Fruit fly (Drosophila melanogaster) whole organism, embryonic: ENCODE measurements around the gene CG9886.

Experiments
- Abd-B ChIP-seq: fragments of 200-800 bp; sonication (Bioruptor generic); optimal IDR thresholded peaks from 2 replicates; lab custom pipeline; 2018; ENCODE audit warnings: missing biosample characterization, mild to moderate bottlenecking, missing genetic modification characterization, moderate library complexity
- CG10209 ChIP-seq: fragments of 200-800 bp; sonication (Bioruptor generic); optimal IDR thresholded peaks from 3 replicates; lab custom pipeline; 2017; ENCODE audit warnings: missing biosample characterization, mild to moderate bottlenecking, missing genetic modification characterization, missing genetic modification reagents
- CG12744 ChIP-seq: fragments of 200-800 bp; sonication (Bioruptor generic); optimal IDR thresholded peaks from 2 replicates; lab custom pipeline; 2016; ENCODE audit warnings: missing biosample characterization, missing genetic modification characterization
- MESR4 ChIP-seq: fragments of 200-800 bp; sonication (Bioruptor generic); optimal IDR thresholded peaks from 2 replicates; lab custom pipeline; 2018; ENCODE audit warnings: missing biosample characterization, mild to moderate bottlenecking, missing genetic modification characterization, moderate library complexity
- Sry-β ChIP-seq: fragments of 200-800 bp; sonication (Bioruptor generic); optimal IDR thresholded peaks from 2 replicates; lab custom pipeline; 2018; ENCODE audit warnings: missing biosample characterization, mild to moderate bottlenecking, missing genetic modification characterization, moderate library complexity
- gcm2 ChIP-seq: fragments of 200-800 bp; sonication (Bioruptor generic); optimal IDR thresholded peaks from 2 replicates; lab custom pipeline; 2016; ENCODE audit warnings: missing biosample characterization, missing genetic modification characterization
- org-1 ChIP-seq: fragments of 200-800 bp; sonication (Bioruptor generic); optimal IDR thresholded peaks from 2 replicates; lab custom pipeline; 2017; ENCODE audit warnings: missing biosample characterization, missing genetic modification characterization

DNA sequence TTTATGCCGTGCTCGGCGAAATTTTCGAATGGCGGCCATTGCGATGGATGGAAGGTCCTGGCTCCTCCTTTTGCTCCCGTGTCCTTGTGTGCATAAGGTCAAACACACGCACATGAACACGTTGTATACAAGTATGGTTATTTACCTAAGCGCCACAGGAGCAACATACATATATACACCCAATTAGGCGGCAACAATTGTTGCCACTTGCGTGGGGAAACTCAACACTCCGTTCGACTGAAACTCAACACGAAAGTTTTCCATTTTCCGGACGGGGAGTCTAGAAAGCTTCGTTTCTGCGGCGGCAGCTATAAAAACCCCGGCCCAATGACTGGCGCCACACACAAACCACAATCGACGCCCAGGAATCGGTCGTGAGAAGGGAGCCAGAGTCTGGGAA lies 29.3 kb upstream of the CG9886 start, which contains the start of gene CG46448:
- no peak for TF ChIP-seq CG12744 (GFP tag; lab: Kevin White, UChicago)
- TF ChIP-seq gcm2 (GFP tag; lab: Kevin White, UChicago): no peak
- TF ChIP-seq MESR4 (GFP tag; lab: Kevin White, UChicago): no peak
- TF ChIP-seq Abd-B (GFP tag; lab: Kevin White, UChicago): no peak
- TF ChIP-seq Sry-β: no peak
- TF ChIP-seq org-1 (GFP tag; lab: Kevin White, UChicago): no peak
- no peak for TF ChIP-seq CG10209 (GFP tag; lab: Kevin White, UChicago)
